Fruit fly (Drosophila melanogaster) S2 (cell line): ENCODE measurements around the gene CG11396.

Experiments
- CG8478 ChIP-seq: fragments of >200 bp; optimal IDR thresholded peaks from 2 replicates; lab custom pipeline; 2018
- CTCF ChIP-seq, 2 experiments: fragments of >200 bp; optimal IDR thresholded peaks; 2 replicates each; lab custom pipeline; 2018

CG11396 gene

dm6 chr3L:20771001-20771890 lies 16.7 kb downstream of the CG11396 start, which contains the start of the genes CG4042 and Pitslre:
Gene CG4042 (minus strand): TSS chr3L:20771507.
Gene Pitslre (plus strand): TSS chr3L:20771528.
- TF ChIP-seq CTCF (optimal IDR thresholded peaks at IDR 0.05; lab: Kevin White, UChicago) (no peak), CG8478 (lab: Kevin White, UChicago) (no peak)

- TF ChIP-seq CTCF (optimal IDR thresholded peaks at IDR 0.05; lab: Kevin White, UChicago) (peak in 1 of 2 experiments; percentile 9), CG8478 (lab: Kevin White, UChicago) (no peak)
Observed at dm6 chr3L:20769350-20769749, 18.6 kb downstream of the CG11396 start, which contains the start of the genes CG4074 and CG4186. Gene CG4074 (minus strand): TSS chr3L:20769500. Gene CG4186 (plus strand): TSS chr3L:20769586.

dm6 chr3L:20767227-20767626 lies 20.7 kb downstream of the CG11396 start:
- TF ChIP-seq CG8478 (lab: Kevin White, UChicago) (no peak), CTCF (optimal IDR thresholded peaks at IDR 0.05; lab: Kevin White, UChicago) (no peak)

dm6 chr3L:20761482-20761881 lies 26.5 kb downstream of the CG11396 start:
- TF ChIP-seq CG8478 (lab: Kevin White, UChicago) (no peak), CTCF (optimal IDR thresholded peaks at IDR 0.05; lab: Kevin White, UChicago) (no peak)

- TF ChIP-seq CG8478 (lab: Kevin White, UChicago), result no peak
- TF ChIP-seq CTCF (optimal IDR thresholded peaks at IDR 0.05; lab: Kevin White, UChicago), result no peak
Observed at dm6 chr3L:20758583-20758982, 29.4 kb downstream of the CG11396 start, which contains the start of gene CG43251. Gene CG43251 (plus strand): TSS chr3L:20758883.

- TF ChIP-seq CG8478 (lab: Kevin White, UChicago), result no peak
- TF ChIP-seq CTCF (optimal IDR thresholded peaks at IDR 0.05; lab: Kevin White, UChicago), result no peak
Observed at dm6 chr3L:20755585-20755984, 32.4 kb downstream of the CG11396 start, which contains the start of gene CG33912. Gene CG33912 (minus strand): TSS chr3L:20755685.

- TF ChIP-seq CTCF (optimal IDR thresholded peaks at IDR 0.05; lab: Kevin White, UChicago) (no peak), CG8478 (lab: Kevin White, UChicago) (no peak)
Observed at dm6 chr3L:20752964-20753363, 35.0 kb downstream of the CG11396 start.

- TF ChIP-seq CG8478 (lab: Kevin White, UChicago) (no peak), CTCF (optimal IDR thresholded peaks at IDR 0.05; lab: Kevin White, UChicago) (no peak)
Observed at dm6 chr3L:20750391-20750790, 37.5 kb downstream of the CG11396 start.

dm6 chr3L:20748577-20748976 lies 39.4 kb downstream of the CG11396 start:
- no peak for TF ChIP-seq CTCF (optimal IDR thresholded peaks at IDR 0.05; lab: Kevin White, UChicago)
- no peak for TF ChIP-seq CG8478 (lab: Kevin White, UChicago)

dm6 chr3L:20747299-20747925 lies 40.5 kb downstream of the CG11396 start:
- no peak for TF ChIP-seq CTCF (optimal IDR thresholded peaks at IDR 0.05; lab: Kevin White, UChicago)
- TF ChIP-seq CG8478 (lab: Kevin White, UChicago), result no peak

dm6 chr3L:20739414-20739813 lies 48.5 kb downstream of the CG11396 start, which contains the start of gene Gr77a:
Gene Gr77a (minus strand): TSS chr3L:20739430.
- TF ChIP-seq CTCF (optimal IDR thresholded peaks at IDR 0.05; lab: Kevin White, UChicago) (no peak), CG8478 (lab: Kevin White, UChicago) (no peak)

dm6 chr3L:20737346-20737745 lies 50.6 kb downstream of the CG11396 start:
- TF ChIP-seq CG8478 (lab: Kevin White, UChicago), result no peak
- no peak for TF ChIP-seq CTCF (optimal IDR thresholded peaks at IDR 0.05; lab: Kevin White, UChicago)
